Worm (Caenorhabditis elegans) whole organism, early embryonic: ENCODE data around the gene slc-17.7.

Source experiments
- B0310.2 ChIP-seq: sonication (generic microtip); optimal IDR thresholded peaks from 2 replicates; lab custom pipeline; 2016; ENCODE audit warnings: mild to moderate bottlenecking, missing genetic modification characterization, missing compliant biosample characterization
- F13C5.2 ChIP-seq: sonication (generic microtip); optimal IDR thresholded peaks from 2 replicates; lab custom pipeline; 2017; ENCODE audit warnings: mild to moderate bottlenecking, missing genetic modification characterization, inconsistent platforms, missing compliant biosample characterization
- aly-1 ChIP-seq: sonication (generic microtip); optimal IDR thresholded peaks from 2 replicates; lab custom pipeline; 2016; ENCODE audit warnings: missing genetic modification characterization, missing compliant biosample characterization
- ama-1 ChIP-seq: fragments of 150-350 bp; optimal IDR thresholded peaks from 2 replicates; lab custom pipeline; 2014
- ceh-13 ChIP-seq: fragments of 200-800 bp; sonication (Bioruptor generic); optimal IDR thresholded peaks from 2 replicates; lab custom pipeline; 2018; ENCODE audit warnings: mild to moderate bottlenecking, missing genetic modification characterization, missing compliant biosample characterization
- ceh-36 ChIP-seq: sonication (generic microtip); optimal IDR thresholded peaks from 2 replicates; lab custom pipeline; 2016; ENCODE audit warnings: missing genetic modification characterization, inconsistent platforms, missing compliant biosample characterization
- ets-7 ChIP-seq: sonication (generic microtip); optimal IDR thresholded peaks from 2 replicates; lab custom pipeline; 2016; ENCODE audit warnings: missing genotype, missing genetic modification characterization, missing compliant biosample characterization
- flt-1 ChIP-seq: fragments of 200-800 bp; sonication (Bioruptor generic); IDR thresholded peaks from 2 replicates; pipeline ENCODE4 v1.3.6; 2022; ENCODE audit warnings: missing genetic modification characterization, missing compliant biosample characterization
- hmbx-1 ChIP-seq: sonication (generic microtip); optimal IDR thresholded peaks from 2 replicates; lab custom pipeline; 2016; ENCODE audit warnings: mild to moderate bottlenecking, missing genetic modification characterization, missing compliant biosample characterization
- hmg-4 ChIP-seq: fragments of 200-800 bp; sonication (Bioruptor generic); optimal IDR thresholded peaks from 2 replicates; lab custom pipeline; 2018; ENCODE audit warnings: mild to moderate bottlenecking, missing genetic modification characterization, missing compliant biosample characterization
- hnd-1 ChIP-seq: sonication (generic microtip); optimal IDR thresholded peaks from 2 replicates; lab custom pipeline; 2016; ENCODE audit warnings: missing genetic modification characterization, missing compliant biosample characterization
- pes-1 ChIP-seq: fragments of 200-800 bp; sonication (Bioruptor generic); IDR thresholded peaks from 2 replicates; pipeline ENCODE4 v1.3.6; 2022; ENCODE audit warnings: missing genetic modification reagents, missing genetic modification characterization, missing compliant biosample characterization
- scrt-1 ChIP-seq: fragments of 200-800 bp; sonication (Bioruptor generic); IDR thresholded peaks from 2 replicates; pipeline ENCODE4 v1.3.6; 2022; ENCODE audit warnings: missing genetic modification characterization, missing compliant biosample characterization
- sea-1 ChIP-seq: fragments of 200-800 bp; sonication (Bioruptor generic); conservative IDR thresholded peaks from 2 replicates; pipeline ENCODE4 v1.3.6; 2022; ENCODE audit warnings: missing genetic modification characterization, missing compliant biosample characterization
- tbx-11 ChIP-seq: fragments of 200-800 bp; sonication (Bioruptor generic); IDR thresholded peaks from 2 replicates; pipeline ENCODE4 v1.3.6; 2022; ENCODE audit warnings: missing genetic modification characterization, missing compliant biosample characterization
- tbx-37 ChIP-seq: fragments of 200-800 bp; sonication (Bioruptor generic); conservative IDR thresholded peaks from 2 replicates; pipeline ENCODE4 v1.3.6; 2022; ENCODE audit warnings: missing genetic modification reagents, missing genetic modification characterization, missing compliant biosample characterization
- tra-4 ChIP-seq: sonication (generic microtip); optimal IDR thresholded peaks from 2 replicates; lab custom pipeline; 2017; ENCODE audit warnings: missing genetic modification characterization, missing compliant biosample characterization

The slc-17.7 gene

DNA sequence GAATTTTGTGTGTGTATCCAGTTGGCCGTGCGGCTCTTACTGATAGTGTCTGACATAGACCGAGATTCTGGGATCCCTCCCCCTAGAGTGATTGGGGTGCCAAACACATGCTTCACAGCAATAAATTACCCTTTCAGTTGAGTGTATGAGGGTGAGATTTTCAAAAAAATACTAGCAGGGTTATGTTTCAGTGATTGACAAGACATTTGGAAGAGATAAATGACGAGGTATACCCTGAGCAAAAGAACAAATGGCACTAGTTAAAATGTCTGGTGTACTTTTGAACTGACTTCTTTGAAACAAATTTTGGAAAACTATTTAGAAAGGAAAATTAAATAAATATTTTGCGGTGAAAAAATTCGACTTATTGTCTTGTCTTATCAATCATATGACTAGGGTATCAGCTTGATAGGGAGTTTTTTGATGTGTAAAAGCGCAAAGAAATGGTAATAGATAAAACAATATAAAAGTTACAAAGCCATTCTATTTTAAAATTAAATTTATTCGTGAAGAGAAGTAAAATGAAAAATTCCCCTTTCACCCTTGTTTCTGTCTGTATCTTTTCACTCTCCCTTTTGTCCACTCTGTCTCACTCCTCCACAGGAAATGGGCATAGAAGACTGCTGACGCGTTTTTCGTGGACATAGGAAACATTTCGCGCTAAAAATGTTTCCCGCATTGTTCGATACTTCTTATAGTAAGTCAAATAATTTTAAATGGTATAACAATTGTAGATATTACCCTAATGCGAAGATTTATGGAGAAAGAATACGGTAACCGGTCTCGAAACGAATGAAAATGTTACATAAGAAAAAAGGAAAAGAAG lies 22.9 kb downstream of the slc-17.7 start, which contains the start of gene glo-4:
glo-4 (minus strand) TSS at position 51 of the 826 bp plus-strand sequence.
- TF ChIP-seq scrt-1 (GFP tag; lab: Robert Waterston, UW) (no peak), aly-1 (tag; lab: Kevin White, UChicago) (no peak), flt-1 (GFP tag; lab: Robert Waterston, UW) (no peak), pes-1 (no peak), hmg-4 (GFP tag; lab: Kevin White, UChicago) (no peak), hmbx-1 (no peak), hnd-1 (tag; lab: Kevin White, UChicago) (no peak), ceh-36 (tag; lab: Kevin White, UChicago) (no peak), F13C5.2 (no peak), tra-4 (no peak), tbx-11 (GFP tag; lab: Robert Waterston, UW) (no peak), ceh-13 (no peak), tbx-37 (GFP tag; lab: Robert Waterston, UW) (no peak), ama-1 (lab: Kevin White, UChicago) (no peak), sea-1 (no peak), B0310.2 (tag; lab: Kevin White, UChicago) (no peak)

- no peak for TF ChIP-seq aly-1 (tag; lab: Kevin White, UChicago)
- no peak for TF ChIP-seq pes-1
- TF ChIP-seq ama-1 (lab: Kevin White, UChicago) = no peak
- no peak for TF ChIP-seq tbx-37 (GFP tag; lab: Robert Waterston, UW)
Measured at ce11 chrV:9232296-9232695, 34.0 kb downstream of the slc-17.7 start, which contains the start of gene F07C3.3. Gene F07C3.3, minus strand, starts transcription at chrV:9232396.

ce11 chrV:9225675-9226144 lies 40.6 kb downstream of the slc-17.7 start, which contains the start of gene F07C3.2:
Gene F07C3.2, plus strand, starts transcription at chrV:9226094.
- no peak for TF ChIP-seq hmbx-1

DNA sequence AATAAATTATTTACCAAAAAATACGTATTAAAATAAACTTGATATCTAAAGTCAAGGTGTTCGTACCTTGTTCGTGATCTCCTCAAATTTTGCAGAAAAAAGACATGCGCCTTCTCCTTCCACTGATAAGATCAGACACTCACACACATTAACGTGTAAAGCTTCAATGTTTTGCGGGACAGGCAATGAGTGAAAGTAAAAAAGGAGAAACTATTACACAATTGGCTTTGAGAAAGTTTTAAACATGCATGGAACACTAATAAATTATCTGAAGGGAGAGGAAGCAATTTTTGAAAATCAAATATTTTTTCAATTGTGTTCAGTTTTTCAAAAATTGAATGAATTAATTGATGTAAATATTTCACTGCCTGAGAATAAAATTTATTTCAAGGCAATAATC lies 41.3 kb downstream of the slc-17.7 start:
- TF ChIP-seq ets-7 (tag; lab: Kevin White, UChicago) (no peak), tra-4 (no peak), scrt-1 (GFP tag; lab: Robert Waterston, UW) (no peak), ceh-36 (tag; lab: Kevin White, UChicago) (no peak), hnd-1 (tag; lab: Kevin White, UChicago) (no peak), flt-1 (GFP tag; lab: Robert Waterston, UW) (no peak), tbx-37 (GFP tag; lab: Robert Waterston, UW) (no peak), B0310.2 (tag; lab: Kevin White, UChicago) (no peak), pes-1 (no peak), hmg-4 (GFP tag; lab: Kevin White, UChicago) (no peak), ceh-13 (no peak), F13C5.2 (no peak), aly-1 (tag; lab: Kevin White, UChicago) (no peak), hmbx-1 (no peak), ama-1 (lab: Kevin White, UChicago) (no peak), sea-1 (no peak), tbx-11 (GFP tag; lab: Robert Waterston, UW) (no peak)

DNA sequence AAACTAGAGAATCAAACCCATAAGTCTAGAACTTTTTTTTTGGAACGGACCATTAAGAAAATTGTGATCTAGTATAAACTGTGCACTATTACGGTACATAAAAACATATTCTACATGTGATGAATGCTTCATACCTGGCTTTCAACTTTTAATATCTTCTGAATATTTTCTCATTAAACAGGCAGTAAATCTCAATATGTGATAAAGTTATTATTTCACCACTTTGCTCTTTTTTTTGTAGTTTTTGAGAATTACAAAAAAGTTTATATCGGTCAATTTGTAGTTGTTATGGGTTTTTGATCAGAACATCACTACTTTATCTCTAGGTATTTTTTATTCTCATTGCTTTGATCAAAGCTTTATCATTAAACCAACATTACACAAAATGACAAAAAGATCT lies 41.9 kb downstream of the slc-17.7 start:
- no peak for TF ChIP-seq tra-4
- no peak for TF ChIP-seq tbx-11 (GFP tag; lab: Robert Waterston, UW)
- no peak for TF ChIP-seq hnd-1 (tag; lab: Kevin White, UChicago)
- no peak for TF ChIP-seq aly-1 (tag; lab: Kevin White, UChicago)
- TF ChIP-seq ceh-13 = no peak
- no peak for TF ChIP-seq ama-1 (lab: Kevin White, UChicago)
- TF ChIP-seq hmbx-1 = no peak
- TF ChIP-seq ets-7 (tag; lab: Kevin White, UChicago) = no peak
- no peak for TF ChIP-seq pes-1

DNA sequence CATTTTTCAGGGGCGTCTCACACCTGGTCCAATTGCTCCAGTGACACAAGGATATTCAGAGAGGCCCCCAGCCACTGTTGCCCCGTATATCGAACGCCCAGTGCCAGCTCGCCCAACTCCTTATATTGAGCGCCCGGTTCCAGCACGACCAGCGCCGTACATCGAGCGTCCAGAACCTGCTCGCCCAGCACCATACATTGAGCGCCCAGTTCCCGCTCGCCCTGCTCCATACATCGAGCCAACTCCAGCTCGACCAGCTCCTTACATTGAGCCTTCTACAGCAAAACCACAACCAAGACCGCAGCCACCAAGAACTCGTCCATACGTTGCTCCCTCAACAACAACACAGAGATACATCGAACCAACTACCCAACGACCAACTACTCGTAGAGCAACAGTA lies 43.5 kb downstream of the slc-17.7 start:
- TF ChIP-seq pes-1 (no peak), ceh-36 (tag; lab: Kevin White, UChicago) (no peak), hmg-4 (GFP tag; lab: Kevin White, UChicago) (no peak), tbx-37 (GFP tag; lab: Robert Waterston, UW) (no peak), hnd-1 (tag; lab: Kevin White, UChicago) (no peak), tbx-11 (GFP tag; lab: Robert Waterston, UW) (no peak), aly-1 (tag; lab: Kevin White, UChicago) (no peak), scrt-1 (GFP tag; lab: Robert Waterston, UW) (no peak), B0310.2 (tag; lab: Kevin White, UChicago) (no peak), tra-4 (no peak), hmbx-1 (no peak)

ce11 chrV:9221566-9221965 lies 44.7 kb downstream of the slc-17.7 start, which contains the start of gene grd-6:
Gene grd-6, plus strand, starts transcription at chrV:9221866.
- TF ChIP-seq tbx-11 (GFP tag; lab: Robert Waterston, UW) = no peak
- TF ChIP-seq tbx-37 (GFP tag; lab: Robert Waterston, UW) = no peak
- no peak for TF ChIP-seq flt-1 (GFP tag; lab: Robert Waterston, UW)
- TF ChIP-seq hmbx-1 = no peak
- no peak for TF ChIP-seq F13C5.2
- TF ChIP-seq ceh-36 (tag; lab: Kevin White, UChicago) = no peak
- no peak for TF ChIP-seq ama-1 (lab: Kevin White, UChicago)
- TF ChIP-seq pes-1 = no peak
- no peak for TF ChIP-seq hmg-4 (GFP tag; lab: Kevin White, UChicago)
- TF ChIP-seq ceh-13 = no peak

- TF ChIP-seq flt-1 (GFP tag; lab: Robert Waterston, UW) = no peak
- TF ChIP-seq tra-4 = no peak
- TF ChIP-seq F13C5.2 = peak; percentile 14
- no peak for TF ChIP-seq hmg-4 (GFP tag; lab: Kevin White, UChicago)
Measured at ce11 chrV:9220444-9220843, 45.9 kb downstream of the slc-17.7 start.
